Worm (Caenorhabditis elegans): ENCODE measurements around the gene F58B4.6.

ce11 chrV:10887564-10887963, 37.3 kb upstream of the F58B4.6 start:
- TF ChIP-seq let-607 (tag; optimal IDR thresholded peaks at IDR 0.05) (peak in 1 of 2 experiments; percentile 20), lsl-1 (GFP tag; optimal IDR thresholded peaks at IDR 0.05) (no peak), him-1 (tag; optimal IDR thresholded peaks at IDR 0.05) (no peak)

Data from whole organism, young adult.